Fruit fly (Drosophila melanogaster): ENCODE data around the gene bru2.

The bru2 gene

DNA sequence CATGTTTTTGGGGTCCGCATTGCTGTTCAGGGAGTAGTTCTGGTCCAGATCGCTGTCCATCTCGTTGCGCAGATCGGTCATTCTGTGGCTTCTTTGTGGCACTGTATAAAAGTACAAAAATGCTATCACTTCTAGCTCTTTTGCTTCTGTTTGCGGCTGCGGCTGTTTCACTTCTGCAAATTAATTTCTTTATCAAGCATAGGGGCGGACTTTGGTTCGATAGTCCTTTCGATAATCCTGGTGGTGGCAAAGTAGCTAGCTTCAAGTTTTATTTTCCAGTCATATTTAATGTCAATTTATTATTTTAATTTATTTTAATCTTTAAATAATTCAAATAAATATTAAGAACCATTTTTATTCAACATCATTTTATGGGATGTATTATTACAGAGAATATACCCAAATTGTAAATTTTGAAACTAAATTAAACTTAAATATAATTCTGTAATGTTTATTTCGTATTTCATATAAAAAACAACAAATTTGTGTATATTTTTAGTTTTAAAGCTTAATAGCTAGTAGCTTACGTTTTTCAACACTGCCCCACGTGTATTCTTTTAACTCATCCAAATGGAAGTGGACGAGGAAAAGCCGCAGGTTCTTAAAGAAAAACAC, 83.6 kb downstream of the bru2 start, which contains the start of the genes CG5446 and Trm1 (continued):
- TF ChIP-seq HLH3B (GFP tag; IDR thresholded peaks at IDR 0.05) (peak; percentile 55), Med (GFP tag) (peak; percentile 72), Pdp1 (GFP tag; optimal IDR thresholded peaks at IDR 0.05) (peak in 1 of 2 experiments; percentile 3), sima (GFP tag; optimal IDR thresholded peaks at IDR 0.05) (no peak), CG12769 (tag; optimal IDR thresholded peaks at IDR 0.05) (no peak), CG6791 (GFP tag; IDR thresholded peaks at IDR 0.05; ENCODE audit: partially characterized antibody) (peak; percentile 53; the same call in 1 of the 3 replicates), Sox102F (GFP tag; optimal IDR thresholded peaks at IDR 0.05) (peak; percentile 75), CG4707 (GFP tag; optimal IDR thresholded peaks at IDR 0.05) (no peak), CG12236 (GFP tag; optimal IDR thresholded peaks at IDR 0.05) (no peak), CG31365 (tag; optimal IDR thresholded peaks at IDR 0.05) (no peak), CG16779 (GFP tag; IDR thresholded peaks at IDR 0.05) (no peak), CG12299 (tag; optimal IDR thresholded peaks at IDR 0.05) (peak; percentile 70), CG18476 (GFP tag; optimal IDR thresholded peaks at IDR 0.05) (peak; percentile 3), CG4404 (GFP tag; IDR thresholded peaks at IDR 0.05) (0 out of 2 replicates have a peak, but pooled peaks have one; percentile 28), Optix (GFP tag; IDR thresholded peaks at IDR 0.05) (no peak), psq (GFP tag; optimal IDR thresholded peaks at IDR 0.05) (no peak), CG10267 (tag; optimal IDR thresholded peaks at IDR 0.05) (peak; percentile 94), zen (tag; optimal IDR thresholded peaks at IDR 0.05) (no peak), Myb (GFP tag; optimal IDR thresholded peaks at IDR 0.05) (no peak), HmgZ (tag; optimal IDR thresholded peaks at IDR 0.05) (no peak), MBD-R2 (GFP tag; IDR thresholded peaks at IDR 0.05) (peak; percentile 47; the same call in 1 of the 2 replicates), CG7987 (GFP tag; optimal IDR thresholded peaks at IDR 0.05) (no peak), dan (GFP tag; IDR thresholded peaks at IDR 0.05) (no peak), CG13287 (GFP tag; IDR thresholded peaks at IDR 0.05; ENCODE audit: partially characterized antibody) (peak; percentile 34; the same call in 1 of the 2 replicates), klu (GFP tag; IDR thresholded peaks at IDR 0.05) (no peak; the same call in 1 of the 2 replicates), CG10959 (GFP tag; IDR thresholded peaks at IDR 0.05) (no peak), pho (GFP tag; optimal IDR thresholded peaks at IDR 0.05) (no peak), Sry-δ (GFP tag; optimal IDR thresholded peaks at IDR 0.05) (peak; percentile 58), CG17385 (GFP tag; optimal IDR thresholded peaks at IDR 0.05) (peak; percentile 67), Ets97D (GFP tag; optimal IDR thresholded peaks at IDR 0.05) (peak; percentile 17), esg (GFP tag; conservative IDR thresholded peaks at IDR 0.05) (no peak; the same call in 1 of the 2 replicates), aop (GFP tag; IDR thresholded peaks at IDR 0.05) (no peak), CG17912 (GFP tag; optimal IDR thresholded peaks at IDR 0.05) (no peak), gcm2 (GFP tag; optimal IDR thresholded peaks at IDR 0.05) (no peak), tin (GFP tag; optimal IDR thresholded peaks at IDR 0.05) (peak; percentile 43), CG11247 (GFP tag; IDR thresholded peaks at IDR 0.05) (no peak), ftz-f1 (GFP tag; optimal IDR thresholded peaks at IDR 0.05) (no peak), ac (GFP tag; optimal IDR thresholded peaks at IDR 0.05) (no peak), CG2875 (GFP tag; optimal IDR thresholded peaks at IDR 0.05) (no peak), fd96Cb (tag; optimal IDR thresholded peaks at IDR 0.05) (peak; percentile 65), dmrt11E (tag; optimal IDR thresholded peaks at IDR 0.05) (peak; percentile 76), CG17802 (tag; optimal IDR thresholded peaks at IDR 0.05) (no peak), CG4854 (GFP tag; optimal IDR thresholded peaks at IDR 0.05) (no peak), CG31224 (GFP tag; IDR thresholded peaks at IDR 0.05) (0 out of 2 replicates have a peak, but pooled peaks have one; percentile 25), Hand (GFP tag; optimal IDR thresholded peaks at IDR 0.05) (peak; percentile 18), Doc3 (GFP tag; IDR thresholded peaks at IDR 0.05; ENCODE audit: partially characterized antibody) (no peak), maf-S (GFP tag; optimal IDR thresholded peaks at IDR 0.05) (no peak), CG4820 (GFP tag; optimal IDR thresholded peaks at IDR 0.05) (peak; percentile 48), CG17612 (GFP tag; IDR thresholded peaks at IDR 0.05) (no peak), oc (tag; optimal IDR thresholded peaks at IDR 0.05) (no peak)

All from whole organism, embryonic.